Worm (Caenorhabditis elegans) whole organism, late embryonic: ENCODE results near the gene eif-1.

Source experiments
- C08G9.2 ChIP-seq: sonication (generic microtip); optimal IDR thresholded peaks from 2 replicates; lab custom pipeline; 2016; ENCODE audit warnings: mild to moderate bottlenecking, missing genetic modification characterization, moderate library complexity, missing compliant biosample characterization
- F13H6.1 ChIP-seq: sonication (generic microtip); optimal IDR thresholded peaks from 2 replicates; lab custom pipeline; 2016; ENCODE audit warnings: missing genetic modification characterization, missing compliant biosample characterization
- T23F11.4 ChIP-seq: fragments of 200-800 bp; sonication (Bioruptor generic); optimal IDR thresholded peaks from 2 replicates; lab custom pipeline; 2018; ENCODE audit warnings: mild to moderate bottlenecking, missing genetic modification characterization, missing compliant biosample characterization
- ama-1 ChIP-seq: fragments of 150-350 bp; optimal IDR thresholded peaks from 2 replicates; lab custom pipeline; 2014
- ceh-18 ChIP-seq: sonication (generic microtip); optimal IDR thresholded peaks from 2 replicates; lab custom pipeline; 2016; ENCODE audit warnings: missing genetic modification characterization, missing compliant biosample characterization
- ceh-22 ChIP-seq: sonication (generic microtip); optimal IDR thresholded peaks from 2 replicates; lab custom pipeline; 2017; ENCODE audit warnings: missing biosample characterization, missing genetic modification characterization
- ceh-24 ChIP-seq: sonication (generic microtip); optimal IDR thresholded peaks from 2 replicates; lab custom pipeline; 2016; ENCODE audit warnings: mild to moderate bottlenecking, missing genetic modification characterization, missing compliant biosample characterization
- ceh-30 ChIP-seq: fragments of 150-350 bp; optimal IDR thresholded peaks from 2 replicates; lab custom pipeline; 2014; ENCODE audit warnings: missing biosample characterization, missing genetic modification characterization
- ceh-34 ChIP-seq: sonication (generic microtip); optimal IDR thresholded peaks from 2 replicates; lab custom pipeline; 2016; ENCODE audit warnings: mild to moderate bottlenecking, missing genetic modification characterization, missing compliant biosample characterization
- dve-1 ChIP-seq: sonication (generic microtip); optimal IDR thresholded peaks from 2 replicates; lab custom pipeline; 2017; ENCODE audit warnings: antibody characterized with exemption, mild to moderate bottlenecking, missing genetic modification characterization, missing compliant biosample characterization
- elt-2 ChIP-seq: sonication (generic microtip); optimal IDR thresholded peaks from 2 replicates; lab custom pipeline; 2016; ENCODE audit warnings: missing genetic modification reagents, missing genetic modification characterization, missing compliant biosample characterization
- fkh-10 ChIP-seq: fragments of 150-350 bp; optimal IDR thresholded peaks from 2 replicates; lab custom pipeline; 2014; ENCODE audit warnings: missing biosample characterization, missing genetic modification reagents, missing genetic modification characterization
- fkh-6 ChIP-seq: sonication (generic microtip); optimal IDR thresholded peaks from 2 replicates; lab custom pipeline; 2016; ENCODE audit warnings: missing genetic modification characterization, missing compliant biosample characterization
- hlh-13 ChIP-seq: fragments of 200-800 bp; sonication (Bioruptor generic); optimal IDR thresholded peaks from 2 replicates; lab custom pipeline; 2018; ENCODE audit warnings: mild to moderate bottlenecking, missing genetic modification characterization, missing compliant biosample characterization
- hlh-15 ChIP-seq: sonication (generic microtip); optimal IDR thresholded peaks from 2 replicates; lab custom pipeline; 2016; ENCODE audit warnings: missing genetic modification characterization, missing compliant biosample characterization
- hlh-8 ChIP-seq: sonication (generic microtip); optimal IDR thresholded peaks from 2 replicates; lab custom pipeline; 2016; ENCODE audit warnings: missing genotype, missing genetic modification characterization, missing compliant biosample characterization
- lin-11 ChIP-seq: fragments of 200-800 bp; sonication (Bioruptor generic); optimal IDR thresholded peaks from 2 replicates; lab custom pipeline; 2018; ENCODE audit warnings: mild to moderate bottlenecking, missing genetic modification characterization, missing compliant biosample characterization
- mec-3 ChIP-seq: sonication (generic microtip); optimal IDR thresholded peaks from 2 replicates; lab custom pipeline; 2016; ENCODE audit warnings: borderline replicate concordance, missing genetic modification characterization, missing compliant biosample characterization
- odd-2 ChIP-seq: sonication (generic microtip); optimal IDR thresholded peaks from 2 replicates; lab custom pipeline; 2017; ENCODE audit warnings: antibody characterized with exemption, mild to moderate bottlenecking, missing genetic modification characterization, missing compliant biosample characterization
- pat-9 ChIP-seq: fragments of 200-800 bp; sonication (Bioruptor generic); optimal IDR thresholded peaks from 2 replicates; lab custom pipeline; 2018; ENCODE audit warnings: mild to moderate bottlenecking, missing genetic modification characterization, moderate library complexity, missing compliant biosample characterization
- pqm-1 ChIP-seq: sonication (generic microtip); optimal IDR thresholded peaks from 2 replicates; lab custom pipeline; 2016; ENCODE audit warnings: missing genetic modification characterization, missing compliant biosample characterization
- pros-1 ChIP-seq: fragments of 150-350 bp; optimal IDR thresholded peaks from 2 replicates; lab custom pipeline; 2014; ENCODE audit warnings: missing biosample characterization, missing genetic modification reagents, missing genetic modification characterization
- ref-2 ChIP-seq: sonication (generic microtip); optimal IDR thresholded peaks from 2 replicates; lab custom pipeline; 2016; ENCODE audit warnings: missing genetic modification characterization, missing compliant biosample characterization
- syd-9 ChIP-seq: sonication (generic microtip); optimal IDR thresholded peaks from 2 replicates; lab custom pipeline; 2016; ENCODE audit warnings: mild to moderate bottlenecking, missing genetic modification characterization, moderate library complexity, missing compliant biosample characterization
- tbx-2 ChIP-seq: sonication (generic microtip); optimal IDR thresholded peaks from 2 replicates; lab custom pipeline; 2016; ENCODE audit warnings: missing genetic modification characterization, missing compliant biosample characterization
- ttx-3 ChIP-seq: sonication (generic microtip); optimal IDR thresholded peaks from 2 replicates; lab custom pipeline; 2016; ENCODE audit warnings: missing genetic modification reagents, missing genetic modification characterization, missing compliant biosample characterization
- unc-55 ChIP-seq: sonication (generic microtip); optimal IDR thresholded peaks from 2 replicates; lab custom pipeline; 2017; ENCODE audit warnings: missing biosample characterization, missing genetic modification reagents, missing genetic modification characterization
- unc-86 ChIP-seq: sonication (generic microtip); optimal IDR thresholded peaks from 2 replicates; lab custom pipeline; 2016; ENCODE audit warnings: missing genetic modification characterization, missing compliant biosample characterization

eif-1 gene

ce11 chrII:4987257-4987656, 6.1 kb downstream of the eif-1 start:
- TF ChIP-seq unc-86 (tag; lab: Kevin White, UChicago) (no peak), ceh-30 (tag; lab: Kevin White, UChicago) (no peak), fkh-6 (tag; lab: Kevin White, UChicago) (no peak), ceh-34 (no peak), pros-1 (tag; lab: Kevin White, UChicago) (no peak), ceh-24 (tag; lab: Kevin White, UChicago) (no peak), hlh-15 (no peak), ama-1 (lab: Kevin White, UChicago) (no peak), lin-11 (tag; lab: Kevin White, UChicago) (no peak), ref-2 (tag; lab: Kevin White, UChicago) (no peak), fkh-10 (GFP tag; lab: Kevin White, UChicago) (no peak), T23F11.4 (no peak), mec-3 (no peak), pat-9 (no peak), tbx-2 (tag; lab: Kevin White, UChicago) (no peak)

- TF ChIP-seq pqm-1 (tag; lab: Kevin White, UChicago) (no peak), hlh-15 (no peak), C08G9.2 (no peak), F13H6.1 (tag; lab: Kevin White, UChicago) (no peak), hlh-8 (no peak), tbx-2 (tag; lab: Kevin White, UChicago) (no peak), pros-1 (tag; lab: Kevin White, UChicago) (no peak), ceh-18 (no peak), T23F11.4 (no peak)
Measured at ce11 chrII:4986664-4987063, 6.7 kb downstream of the eif-1 start.

ce11 chrII:4985961-4986503, 7.3 kb downstream of the eif-1 start:
- peak; percentile 78 for TF ChIP-seq elt-2 (tag; lab: Kevin White, UChicago)
- TF ChIP-seq ttx-3 (tag; lab: Kevin White, UChicago), result no peak
- TF ChIP-seq unc-55 (GFP tag; lab: Kevin White, UChicago), result peak; percentile 63

- TF ChIP-seq elt-2 (tag; lab: Kevin White, UChicago), result peak; percentile 96
- TF ChIP-seq dve-1 (tag; lab: Kevin White, UChicago), result no peak
Measured at ce11 chrII:4984151-4984550, 9.2 kb downstream of the eif-1 start.

ce11 chrII:4981682-4982404, 11.5 kb downstream of the eif-1 start:
- no peak for TF ChIP-seq syd-9
- no peak for TF ChIP-seq odd-2 (tag; lab: Kevin White, UChicago)
- no peak for TF ChIP-seq hlh-13 (GFP tag; lab: Kevin White, UChicago)
- TF ChIP-seq ceh-22 (tag; lab: Kevin White, UChicago), result no peak
- TF ChIP-seq ama-1 (lab: Kevin White, UChicago), result no peak

ce11 chrII:4975311-4975710, 18.1 kb downstream of the eif-1 start:
- TF ChIP-seq ceh-34 (peak; percentile 87), pros-1 (tag; lab: Kevin White, UChicago) (no peak)

- TF ChIP-seq ceh-34 (peak; percentile 93), ceh-18 (no peak)
Measured at ce11 chrII:4974448-4974951, 18.9 kb downstream of the eif-1 start.
